Worm (Caenorhabditis elegans) whole organism, L4 larva: Measurements from ENCODE around the gene sod-1.
A peak's percentile ranks its signal among the peaks of the same experiment; 100 is the strongest.

Experiments used
- D1046.2 ChIP-seq: fragments of 200-800 bp; sonication (Bioruptor generic); IDR thresholded peaks from 2 replicates; pipeline ENCODE4 v1.3.6; 2022; ENCODE audit warnings: missing genetic modification characterization, missing compliant biosample characterization
- F44E2.7 ChIP-seq: fragments of 200-800 bp; sonication (Bioruptor generic); IDR thresholded peaks from 2 replicates; pipeline ENCODE4 v2.1.2; 2022; ENCODE audit warnings: missing genetic modification characterization, missing compliant biosample characterization
- T26A8.4 ChIP-seq: fragments of 200-800 bp; sonication (Bioruptor generic); IDR thresholded peaks from 2 replicates; pipeline ENCODE4 v1.3.6; 2022; ENCODE audit warnings: missing genetic modification characterization, missing compliant biosample characterization
- Y105C5A.15 ChIP-seq: fragments of 200-800 bp; sonication (Bioruptor generic); IDR thresholded peaks from 2 replicates; pipeline ENCODE4 v1.3.6; 2022; ENCODE audit warnings: missing genetic modification characterization, missing compliant biosample characterization
- Y48G9A.11 ChIP-seq: fragments of 200-800 bp; sonication (Bioruptor generic); IDR thresholded peaks from 2 replicates; pipeline ENCODE4 v1.3.6; 2022; ENCODE audit warnings: missing genetic modification reagents, missing genetic modification characterization, missing compliant biosample characterization
- Y75B8A.6 ChIP-seq: fragments of 200-800 bp; sonication (Bioruptor generic); IDR thresholded peaks from 2 replicates; pipeline ENCODE4 v1.3.6; 2022; ENCODE audit warnings: missing genetic modification reagents, missing genetic modification characterization, missing compliant biosample characterization
- arid-1 ChIP-seq: fragments of 200-800 bp; sonication (Bioruptor generic); conservative IDR thresholded peaks from 2 replicates; pipeline ENCODE4 v1.3.6; 2022; ENCODE audit warnings: missing genetic modification reagents, missing genetic modification characterization, missing compliant biosample characterization
- ceh-44 ChIP-seq: fragments of 200-800 bp; sonication (Bioruptor generic); IDR thresholded peaks from 2 replicates; pipeline ENCODE4 v1.3.6; 2022; ENCODE audit warnings: missing genetic modification reagents, missing genetic modification characterization, missing compliant biosample characterization
- ceh-62 ChIP-seq: sonication (generic microtip); optimal IDR thresholded peaks from 2 replicates; lab custom pipeline; 2017; ENCODE audit warnings: missing biosample characterization, missing genetic modification characterization
- ces-1 ChIP-seq: fragments of 150-350 bp; sonication (generic microtip); optimal IDR thresholded peaks from 4 replicates; lab custom pipeline; 2014; ENCODE audit warnings: missing biosample characterization, missing genetic modification reagents, missing genetic modification characterization
- daf-16 ChIP-seq, 3 experiments: sonication (generic microtip); optimal IDR thresholded peaks; 2 replicates each; lab custom pipeline; 2016 to 2017; ENCODE audit warnings: missing genetic modification characterization in 3 of 3, missing genetic modification reagents in 3 of 3, mild to moderate bottlenecking in 2 of 3, missing compliant biosample characterization in 2 of 3, missing biosample characterization in 1 of 3, moderate library complexity in 1 of 3
- daf-19 ChIP-seq: fragments of 200-800 bp; sonication (Bioruptor generic); conservative IDR thresholded peaks from 2 replicates; pipeline ENCODE4 v1.3.6; 2022; ENCODE audit warnings: missing genetic modification characterization, missing compliant biosample characterization
- dmd-6 ChIP-seq: fragments of 200-800 bp; sonication (Bioruptor generic); IDR thresholded peaks from 2 replicates; pipeline ENCODE4 v1.3.6; 2022; ENCODE audit warnings: missing genetic modification reagents, missing genetic modification characterization, missing compliant biosample characterization
- dmd-9 ChIP-seq: fragments of 200-800 bp; sonication (Bioruptor generic); IDR thresholded peaks from 2 replicates; pipeline ENCODE4 v1.3.6; 2022; ENCODE audit warnings: missing genetic modification reagents, missing genetic modification characterization, missing compliant biosample characterization
- dve-1 ChIP-seq: sonication (generic microtip); optimal IDR thresholded peaks from 2 replicates; lab custom pipeline; 2017; ENCODE audit warnings: antibody characterized with exemption, mild to moderate bottlenecking, missing genetic modification characterization, missing compliant biosample characterization; ENCODE audit not compliant: insufficient read depth
- fkh-10 ChIP-seq: fragments of 150-350 bp; optimal IDR thresholded peaks from 2 replicates; lab custom pipeline; 2014; ENCODE audit warnings: missing biosample characterization, missing genetic modification reagents, missing genetic modification characterization
- gei-8 ChIP-seq: fragments of 200-800 bp; sonication (Bioruptor generic); optimal IDR thresholded peaks from 2 replicates; lab custom pipeline; 2018; ENCODE audit warnings: mild to moderate bottlenecking, missing genetic modification characterization, missing compliant biosample characterization
- hlh-11 ChIP-seq: fragments of 200-800 bp; sonication (Bioruptor generic); optimal IDR thresholded peaks from 2 replicates; lab custom pipeline; 2018; ENCODE audit warnings: mild to moderate bottlenecking, missing genetic modification characterization, missing compliant biosample characterization
- hlh-30 ChIP-seq: sonication (generic microtip); optimal IDR thresholded peaks from 2 replicates; lab custom pipeline; 2017; ENCODE audit warnings: antibody characterized with exemption, mild to moderate bottlenecking, missing genetic modification characterization, missing compliant biosample characterization; ENCODE audit not compliant: insufficient read depth
- hmg-1.1 ChIP-seq: fragments of 200-800 bp; sonication (Bioruptor generic); IDR thresholded peaks from 2 replicates; pipeline ENCODE4 v1.3.6; 2022; ENCODE audit warnings: missing genetic modification reagents, missing genetic modification characterization, missing compliant biosample characterization
- lim-7 ChIP-seq: fragments of 200-800 bp; sonication (Bioruptor generic); IDR thresholded peaks from 2 replicates; pipeline ENCODE4 v1.3.6; 2022; ENCODE audit warnings: missing genetic modification characterization, missing compliant biosample characterization
- lin-1 ChIP-seq: fragments of 200-800 bp; sonication (Bioruptor generic); IDR thresholded peaks from 2 replicates; pipeline ENCODE4 v1.3.6; 2022; ENCODE audit warnings: missing genetic modification reagents, missing genetic modification characterization, missing compliant biosample characterization
- lin-38 ChIP-seq: fragments of 200-800 bp; sonication (Bioruptor generic); IDR thresholded peaks from 2 replicates; pipeline ENCODE4 v1.3.6; 2022; ENCODE audit warnings: missing genetic modification reagents, missing genetic modification characterization, missing compliant biosample characterization
- lsy-2 ChIP-seq, 2 experiments: fragments of 150-350 bp in 1 of 2; sonication (generic microtip) in 1 of 2; optimal IDR thresholded peaks; 2 replicates each; lab custom pipeline; 2014 to 2017; ENCODE audit warnings: missing biosample characterization in 2 of 2, missing genetic modification characterization in 2 of 2
- madf-5 ChIP-seq, 2 experiments: fragments of 200-800 bp; sonication (Bioruptor generic); IDR thresholded peaks; 2 replicates each; pipeline ENCODE4 v1.3.6; 2022; ENCODE audit warnings: missing compliant biosample characterization in 2 of 2, missing genetic modification characterization in 2 of 2
- madf-9 ChIP-seq: fragments of 200-800 bp; sonication (Bioruptor generic); conservative IDR thresholded peaks from 2 replicates; pipeline ENCODE4 v1.3.6; 2022; ENCODE audit warnings: missing genetic modification reagents, missing genetic modification characterization, missing compliant biosample characterization
- mdt-29 ChIP-seq: fragments of 200-800 bp; sonication (Bioruptor generic); IDR thresholded peaks from 2 replicates; pipeline ENCODE4 v1.3.6; 2022; ENCODE audit warnings: missing genetic modification reagents, missing genetic modification characterization, missing compliant biosample characterization
- mep-1 ChIP-seq: fragments of 150-350 bp; sonication (generic microtip); optimal IDR thresholded peaks from 3 replicates; lab custom pipeline; 2014; ENCODE audit warnings: missing biosample characterization, missing genetic modification characterization
- mes-2 ChIP-seq: sonication (generic microtip); optimal IDR thresholded peaks from 2 replicates; lab custom pipeline; 2016; ENCODE audit warnings: missing genotype, mild to moderate bottlenecking, missing genetic modification characterization, missing compliant biosample characterization; ENCODE audit not compliant: poor library complexity, severe bottlenecking
- mxl-2 ChIP-seq: fragments of 200-800 bp; sonication (Bioruptor generic); conservative IDR thresholded peaks from 2 replicates; pipeline ENCODE4 v1.3.6; 2022; ENCODE audit warnings: missing genetic modification reagents, missing genetic modification characterization, missing compliant biosample characterization
- nhr-11 ChIP-seq: fragments of 150-350 bp; optimal IDR thresholded peaks from 2 replicates; lab custom pipeline; 2014; ENCODE audit warnings: missing biosample characterization, missing genetic modification characterization
- nhr-48 ChIP-seq: sonication (generic microtip); optimal IDR thresholded peaks from 2 replicates; lab custom pipeline; 2016; ENCODE audit warnings: mild to moderate bottlenecking, missing genetic modification characterization, missing compliant biosample characterization
- nhr-77 ChIP-seq: fragments of 150-350 bp; optimal IDR thresholded peaks from 2 replicates; lab custom pipeline; 2014; ENCODE audit warnings: missing biosample characterization, missing genetic modification characterization
- php-3 ChIP-seq: fragments of 200-800 bp; sonication (Bioruptor generic); IDR thresholded peaks from 2 replicates; pipeline ENCODE4 v1.3.6; 2022; ENCODE audit warnings: missing genetic modification reagents, missing genetic modification characterization, missing compliant biosample characterization
- rbr-2 ChIP-seq: sonication (generic microtip); optimal IDR thresholded peaks from 2 replicates; lab custom pipeline; 2016; ENCODE audit warnings: missing genotype, missing genetic modification characterization, missing compliant biosample characterization
- saeg-2 ChIP-seq: fragments of 200-800 bp; sonication (Bioruptor generic); IDR thresholded peaks from 2 replicates; pipeline ENCODE4 v1.3.6; 2022; ENCODE audit warnings: missing genetic modification reagents, missing genetic modification characterization, missing compliant biosample characterization
- snpc-4 ChIP-seq: fragments of 150-350 bp; optimal IDR thresholded peaks from 2 replicates; lab custom pipeline; 2014; ENCODE audit warnings: missing biosample characterization, missing genetic modification characterization
- spr-1 ChIP-seq: sonication (generic microtip); optimal IDR thresholded peaks from 2 replicates; lab custom pipeline; 2016; ENCODE audit warnings: mild to moderate bottlenecking, missing genetic modification characterization, missing compliant biosample characterization
- spr-3 ChIP-seq: fragments of 200-800 bp; sonication (Bioruptor generic); optimal IDR thresholded peaks from 2 replicates; lab custom pipeline; 2018; ENCODE audit warnings: mild to moderate bottlenecking, missing genetic modification characterization, missing compliant biosample characterization
- tra-1 ChIP-seq: fragments of 200-800 bp; sonication (Bioruptor generic); IDR thresholded peaks from 2 replicates; pipeline ENCODE4 v1.3.6; 2022; ENCODE audit warnings: missing genetic modification reagents, missing genetic modification characterization, missing compliant biosample characterization
- unc-130 ChIP-seq: sonication (generic microtip); optimal IDR thresholded peaks from 2 replicates; lab custom pipeline; 2016; ENCODE audit warnings: missing genetic modification reagents, missing genetic modification characterization, missing compliant biosample characterization
- unc-62 ChIP-seq, 3 experiments: fragments of 150-350 bp in 1 of 3; sonication (generic microtip); optimal IDR thresholded peaks in 2 of 3; peaks in 1 of 3; 1 replicate in 1 of 3; 2 replicates in 2 of 3; lab custom pipeline; 2014 to 2017; ENCODE audit warnings: missing biosample characterization in 3 of 3, missing genetic modification characterization in 3 of 3, missing genetic modification reagents in 3 of 3, missing genotype in 1 of 3
- vab-7 ChIP-seq: fragments of 200-800 bp; sonication (Bioruptor generic); IDR thresholded peaks from 2 replicates; pipeline ENCODE4 v1.3.6; 2022; ENCODE audit warnings: missing genetic modification reagents, missing genetic modification characterization, missing compliant biosample characterization
- zfp-3 ChIP-seq: fragments of 200-800 bp; sonication (Bioruptor generic); conservative IDR thresholded peaks from 2 replicates; pipeline ENCODE4 v1.3.6; 2022; ENCODE audit warnings: missing genetic modification reagents, missing genetic modification characterization, missing compliant biosample characterization
- ztf-7 ChIP-seq: fragments of 150-350 bp; optimal IDR thresholded peaks from 2 replicates; lab custom pipeline; 2014; ENCODE audit warnings: missing biosample characterization, missing genetic modification characterization

The sod-1 gene

ce11 chrII:7001405-7001804 lies 27.7 kb upstream of the sod-1 start (continued):
- TF ChIP-seq Y105C5A.15 (GFP tag; lab: Robert Waterston, UW) (peak; percentile 91), dmd-6 (GFP tag; lab: Robert Waterston, UW) (peak; percentile 62), D1046.2 (peak; percentile 85; the same call in 1 of the 2 replicates), mdt-29 (GFP tag; lab: Robert Waterston, UW) (peak; percentile 61), arid-1 (peak; percentile 90), mxl-2 (GFP tag; lab: Robert Waterston, UW) (peak; percentile 75; the same call in 1 of the 2 replicates), mes-2 (tag; lab: Kevin White, UChicago) (peak; percentile 49), unc-130 (peak; percentile 38), spr-1 (peak; percentile 25), php-3 (GFP tag; lab: Robert Waterston, UW) (peak; percentile 70), daf-16 (GFP tag; optimal IDR thresholded peaks at IDR 0.05; lab: Kevin White, UChicago) (peak in 1 of 2 experiments; percentile 61), daf-16 (tag; optimal IDR thresholded peaks at IDR 0.05; lab: Kevin White, UChicago) (peak; percentile 24), Y48G9A.11 (peak; percentile 89), vab-7 (GFP tag; lab: Robert Waterston, UW) (peak; percentile 94), saeg-2 (GFP tag; lab: Robert Waterston, UW) (peak; percentile 78; the same call in 1 of the 2 replicates), daf-19 (GFP tag; lab: Robert Waterston, UW) (peak; percentile 83), lin-1 (GFP tag; lab: Robert Waterston, UW) (peak; percentile 89), rbr-2 (tag; lab: Kevin White, UChicago) (peak; percentile 42), hlh-11 (peak; percentile 30), tra-1 (GFP tag; lab: Robert Waterston, UW) (peak; percentile 89), lin-38 (peak; percentile 81), gei-8 (GFP tag; lab: Kevin White, UChicago) (peak; percentile 9), nhr-48 (peak; percentile 10), Y75B8A.6 (GFP tag; lab: Robert Waterston, UW) (0 out of 2 replicates have a peak, but pooled peaks have one; percentile 63), spr-3 (GFP tag; lab: Kevin White, UChicago) (peak; percentile 67), madf-5 (GFP tag; IDR thresholded peaks at IDR 0.05; lab: Robert Waterston, UW) (peak; percentile 92 to 96; a peak in 3 of 4 replicates), hmg-1.1 (GFP tag; lab: Robert Waterston, UW) (peak; percentile 72), lim-7 (GFP tag; lab: Robert Waterston, UW) (peak; percentile 98), madf-9 (GFP tag; lab: Robert Waterston, UW) (peak; percentile 86), F44E2.7 (GFP tag; lab: Robert Waterston, UW) (peak; percentile 96), ceh-44 (GFP tag; lab: Robert Waterston, UW) (peak; percentile 95), T26A8.4 (GFP tag; lab: Robert Waterston, UW) (peak; percentile 74)
- TF ChIP-seq, all 104 proteins: peak for 46; not testable (repeated sequence) for 58

- no peak for TF ChIP-seq fkh-10 (GFP tag; lab: Kevin White, UChicago)
- peak; percentile 1 for TF ChIP-seq ces-1 (GFP tag; lab: Kevin White, UChicago)
Observed at ce11 chrII:6995583-6995982, 21.9 kb upstream of the sod-1 start.

- TF ChIP-seq dmd-6 (GFP tag; lab: Robert Waterston, UW): no peak
- TF ChIP-seq mep-1 (tag; lab: Kevin White, UChicago): peak; percentile 24
- TF ChIP-seq spr-1: no peak
- TF ChIP-seq lin-1 (GFP tag; lab: Robert Waterston, UW): no peak
- TF ChIP-seq ztf-7 (tag; lab: Kevin White, UChicago): no peak
- no peak for TF ChIP-seq zfp-3 (GFP tag; lab: Robert Waterston, UW)
- no peak for TF ChIP-seq mxl-2 (GFP tag; lab: Robert Waterston, UW)
- TF ChIP-seq lsy-2 (tag; optimal IDR thresholded peaks at IDR 0.05; lab: Kevin White, UChicago): peak in 1 of 2 experiments; percentile 32
- TF ChIP-seq dve-1: no peak
- TF ChIP-seq hmg-1.1 (GFP tag; lab: Robert Waterston, UW): no peak
- peak; percentile 34 for TF ChIP-seq fkh-10 (GFP tag; lab: Kevin White, UChicago)
- no peak for TF ChIP-seq nhr-11 (tag; lab: Kevin White, UChicago)
- TF ChIP-seq unc-62 (GFP tag; optimal IDR thresholded peaks at IDR 0.05 in 1 of 2; lab: Kevin White, UChicago): peak in 1 of 2 experiments; percentile 63
- no peak for TF ChIP-seq unc-62 (tag; optimal IDR thresholded peaks at IDR 0.05; lab: Kevin White, UChicago)
- no peak for TF ChIP-seq T26A8.4 (GFP tag; lab: Robert Waterston, UW)
- peak; percentile 29 for TF ChIP-seq rbr-2 (tag; lab: Kevin White, UChicago)
- TF ChIP-seq ceh-62 (tag; lab: Kevin White, UChicago): no peak
- peak; percentile 14 for TF ChIP-seq hlh-30 (tag; lab: Kevin White, UChicago)
- no peak for TF ChIP-seq snpc-4 (tag; lab: Kevin White, UChicago)
- TF ChIP-seq nhr-77: no peak
- no peak for TF ChIP-seq dmd-9 (GFP tag; lab: Robert Waterston, UW)
- TF ChIP-seq gei-8 (GFP tag; lab: Kevin White, UChicago): no peak
- TF ChIP-seq lim-7 (GFP tag; lab: Robert Waterston, UW): no peak
- TF ChIP-seq ces-1 (GFP tag; lab: Kevin White, UChicago): peak; percentile 91
Observed at ce11 chrII:6994677-6995076, 21.0 kb upstream of the sod-1 start, which contains the start of gene unc-104. Gene unc-104 (plus strand): TSS chrII:6994987.
